Fruit fly (Drosophila melanogaster) whole organism, pupa: ENCODE data around the gene Nup93-1.

Experiments used
- EcR ChIP-seq: fragments of 200-800 bp; sonication (Bioruptor generic); optimal IDR thresholded peaks from 3 replicates; lab custom pipeline; 2019; ENCODE audit warnings: missing biosample characterization, missing genetic modification characterization, mild to moderate bottlenecking, moderate library complexity, missing genetic modification reagents
- Pif1B ChIP-seq: fragments of 200-800 bp; sonication (Bioruptor generic); optimal IDR thresholded peaks from 3 replicates; lab custom pipeline; 2016; ENCODE audit warnings: missing biosample characterization, missing genetic modification characterization
- Snoo ChIP-seq: fragments of 200-800 bp; sonication (Bioruptor generic); optimal IDR thresholded peaks from 3 replicates; lab custom pipeline; 2017; ENCODE audit warnings: missing biosample characterization, mild to moderate bottlenecking, missing genetic modification characterization, inconsistent platforms

- TF ChIP-seq EcR (no peak), Pif1B (GFP tag; lab: Kevin White, UChicago) (no peak), Snoo (tag; lab: Kevin White, UChicago) (no peak)
Measured at dm6 chrX:13811480-13811879, 11.1 kb upstream of the Nup93-1 start, which contains the start of gene CG11095.
